Worm (Caenorhabditis elegans) whole organism, L4/young adult: ENCODE results near the gene clc-24.

Experiments
- W03F9.2 ChIP-seq: fragments of 150-350 bp; optimal IDR thresholded peaks from 2 replicates; lab custom pipeline; 2014; ENCODE audit warnings: missing biosample characterization, missing genetic modification characterization
- dao-5 ChIP-seq: sonication (generic microtip); optimal IDR thresholded peaks from 2 replicates; lab custom pipeline; 2016; ENCODE audit warnings: missing genotype, missing genetic modification characterization, moderate library complexity, missing compliant biosample characterization
- him-1 ChIP-seq: sonication (generic microtip); optimal IDR thresholded peaks from 2 replicates; lab custom pipeline; 2016; ENCODE audit warnings: missing genotype, missing genetic modification reagents, missing genetic modification characterization, missing compliant biosample characterization

- TF ChIP-seq dao-5 (tag; lab: Kevin White, UChicago) (no peak), him-1 (tag; lab: Kevin White, UChicago) (no peak), W03F9.2 (tag; lab: Kevin White, UChicago) (no peak)
These were observed 43.6 kb upstream of the clc-24 start for ce11 chrIII:966259-966658.
